Fruit fly (Drosophila melanogaster) whole organism, pupa: ENCODE data around the gene hb.

Source experiments
- CG10348 ChIP-seq: fragments of 200-800 bp; sonication (Bioruptor generic); IDR thresholded peaks from 2 replicates; pipeline ENCODE4 v1.3.6; 2022; ENCODE audit warnings: missing biosample characterization, missing genetic modification characterization
- CG12605 ChIP-seq: fragments of 200-800 bp; sonication (Bioruptor generic); IDR thresholded peaks from 2 replicates; pipeline ENCODE4 v1.3.6; 2022; ENCODE audit warnings: missing biosample characterization, missing genetic modification characterization
- CG13204 ChIP-seq: fragments of 200-800 bp; sonication (Bioruptor generic); optimal IDR thresholded peaks from 2 replicates; lab custom pipeline; 2018; ENCODE audit warnings: missing biosample characterization, mild to moderate bottlenecking, missing genetic modification characterization, moderate library complexity
- CG14655 ChIP-seq: fragments of 200-800 bp; sonication (Bioruptor generic); optimal IDR thresholded peaks from 3 replicates; lab custom pipeline; 2017; ENCODE audit warnings: mild to moderate bottlenecking, missing biosample characterization, missing genetic modification reagents, missing genetic modification characterization
- CG15710 ChIP-seq: fragments of 200-800 bp; sonication (Bioruptor generic); optimal IDR thresholded peaks from 2 replicates; lab custom pipeline; 2018; ENCODE audit warnings: missing biosample characterization, mild to moderate bottlenecking, missing genetic modification characterization, moderate library complexity
- CG17806 ChIP-seq: fragments of 200-800 bp; sonication (Bioruptor generic); optimal IDR thresholded peaks from 2 replicates; lab custom pipeline; 2018; ENCODE audit warnings: missing biosample characterization, mild to moderate bottlenecking, missing genetic modification characterization, moderate library complexity
- CG32121 ChIP-seq: fragments of 200-800 bp; sonication (Bioruptor generic); IDR thresholded peaks from 2 replicates; pipeline ENCODE4 v1.3.6; 2022; ENCODE audit warnings: missing biosample characterization, missing genetic modification characterization
- CG34367 ChIP-seq: fragments of 200-800 bp; sonication (Bioruptor generic); optimal IDR thresholded peaks from 2 replicates; lab custom pipeline; 2018; ENCODE audit warnings: missing biosample characterization, mild to moderate bottlenecking, missing genetic modification characterization
- CG4496 ChIP-seq: fragments of 200-800 bp; sonication (Bioruptor generic); IDR thresholded peaks from 3 replicates; pipeline ENCODE4 v1.3.6; 2022; ENCODE audit warnings: missing biosample characterization, missing genetic modification characterization
- CG8159 ChIP-seq: fragments of 200-800 bp; sonication (Bioruptor generic); optimal IDR thresholded peaks from 3 replicates; lab custom pipeline; 2018; ENCODE audit warnings: missing biosample characterization, mild to moderate bottlenecking, missing genetic modification characterization, moderate library complexity
- CG8301 ChIP-seq: fragments of 200-800 bp; sonication (Bioruptor generic); optimal IDR thresholded peaks from 2 replicates; lab custom pipeline; 2018; ENCODE audit warnings: missing biosample characterization, mild to moderate bottlenecking, missing genetic modification characterization
- CG9948 ChIP-seq: fragments of 200-800 bp; sonication (Bioruptor generic); optimal IDR thresholded peaks from 2 replicates; lab custom pipeline; 2018; ENCODE audit warnings: missing biosample characterization, mild to moderate bottlenecking, missing genetic modification characterization, moderate library complexity
- D1 ChIP-seq: fragments of 200-800 bp; sonication (Bioruptor generic); optimal IDR thresholded peaks from 2 replicates; lab custom pipeline; 2018; ENCODE audit warnings: missing biosample characterization, mild to moderate bottlenecking, missing genetic modification characterization, moderate library complexity
- EcR ChIP-seq: fragments of 200-800 bp; sonication (Bioruptor generic); optimal IDR thresholded peaks from 3 replicates; lab custom pipeline; 2019; ENCODE audit warnings: missing biosample characterization, missing genetic modification characterization, mild to moderate bottlenecking, moderate library complexity, missing genetic modification reagents
- Ets98B ChIP-seq: fragments of 200-800 bp; sonication (Bioruptor generic); IDR thresholded peaks from 2 replicates; pipeline ENCODE4 v1.3.6; 2022; ENCODE audit warnings: missing biosample characterization, missing genetic modification characterization
- Pif1A ChIP-seq: fragments of 200-800 bp; sonication (Bioruptor generic); optimal IDR thresholded peaks from 3 replicates; lab custom pipeline; 2016; ENCODE audit warnings: missing biosample characterization, missing genetic modification characterization
- Pif1B ChIP-seq: fragments of 200-800 bp; sonication (Bioruptor generic); optimal IDR thresholded peaks from 3 replicates; lab custom pipeline; 2016; ENCODE audit warnings: missing biosample characterization, missing genetic modification characterization
- Snoo ChIP-seq: fragments of 200-800 bp; sonication (Bioruptor generic); optimal IDR thresholded peaks from 3 replicates; lab custom pipeline; 2017; ENCODE audit warnings: missing biosample characterization, mild to moderate bottlenecking, missing genetic modification characterization, inconsistent platforms
- fd96Ca ChIP-seq: fragments of 200-800 bp; sonication (Bioruptor generic); IDR thresholded peaks from 3 replicates; pipeline ENCODE4 v1.3.6; 2022; ENCODE audit warnings: missing biosample characterization, missing genetic modification characterization
- gl ChIP-seq: fragments of 200-800 bp; sonication (Bioruptor generic); optimal IDR thresholded peaks from 2 replicates; lab custom pipeline; 2018; ENCODE audit warnings: missing biosample characterization, mild to moderate bottlenecking, missing genetic modification characterization
- rn ChIP-seq: fragments of 200-800 bp; sonication (Bioruptor generic); IDR thresholded peaks from 2 replicates; pipeline ENCODE4 v1.3.6; 2022; ENCODE audit warnings: missing biosample characterization, missing genetic modification characterization

hb gene

DNA sequence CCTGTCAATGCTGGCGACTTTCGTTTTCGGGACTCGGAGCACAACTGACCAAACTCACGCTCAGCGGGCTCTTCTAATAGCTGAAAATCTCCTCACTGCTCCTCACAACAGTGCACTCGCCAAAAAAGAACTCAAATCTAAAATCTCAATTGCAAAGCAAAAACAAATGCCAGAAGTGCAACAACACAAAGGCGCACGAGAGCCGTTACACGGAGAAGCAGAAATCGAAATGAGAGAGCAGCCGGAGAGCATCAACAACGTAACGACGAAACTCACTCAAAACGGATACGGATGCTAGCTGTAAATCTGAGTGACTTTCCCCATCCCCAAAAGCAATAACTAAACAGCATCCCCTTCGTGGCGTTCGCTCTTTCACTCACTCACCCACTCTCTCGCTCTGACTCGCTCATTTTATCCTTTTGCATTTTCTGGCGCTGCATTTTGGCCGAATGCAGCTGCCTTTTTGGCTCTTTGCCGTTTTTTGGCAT, at the start of gene hb:
hb (minus strand) TSS at position 51 of the 488 bp plus-strand sequence.
- TF ChIP-seq CG13204 (GFP tag; lab: Kevin White, UChicago): no peak
- no peak for TF ChIP-seq Snoo (tag; lab: Kevin White, UChicago)
- no peak for TF ChIP-seq CG4496 (GFP tag; lab: Robert Waterston, UW)
- TF ChIP-seq Ets98B (GFP tag; lab: Robert Waterston, UW): no peak
- no peak for TF ChIP-seq CG15710 (tag; lab: Kevin White, UChicago)
- TF ChIP-seq EcR: no peak
- no peak for TF ChIP-seq CG9948 (tag; lab: Kevin White, UChicago)
- no peak for TF ChIP-seq gl (tag; lab: Kevin White, UChicago)
- TF ChIP-seq rn (GFP tag; lab: Robert Waterston, UW): no peak
- no peak; the same call in 1 of the 2 replicates for TF ChIP-seq CG12605 (GFP tag; lab: Robert Waterston, UW)
- no peak for TF ChIP-seq fd96Ca (GFP tag; lab: Robert Waterston, UW)
- TF ChIP-seq CG10348 (GFP tag; lab: Robert Waterston, UW): no peak
- no peak for TF ChIP-seq CG8159 (tag; lab: Kevin White, UChicago)
- no peak for TF ChIP-seq CG34367 (tag; lab: Kevin White, UChicago)
- TF ChIP-seq Pif1B (GFP tag; lab: Kevin White, UChicago): no peak
- no peak for TF ChIP-seq D1 (tag; lab: Kevin White, UChicago)
- TF ChIP-seq CG14655: no peak
- TF ChIP-seq CG32121 (GFP tag; lab: Robert Waterston, UW): no peak

DNA sequence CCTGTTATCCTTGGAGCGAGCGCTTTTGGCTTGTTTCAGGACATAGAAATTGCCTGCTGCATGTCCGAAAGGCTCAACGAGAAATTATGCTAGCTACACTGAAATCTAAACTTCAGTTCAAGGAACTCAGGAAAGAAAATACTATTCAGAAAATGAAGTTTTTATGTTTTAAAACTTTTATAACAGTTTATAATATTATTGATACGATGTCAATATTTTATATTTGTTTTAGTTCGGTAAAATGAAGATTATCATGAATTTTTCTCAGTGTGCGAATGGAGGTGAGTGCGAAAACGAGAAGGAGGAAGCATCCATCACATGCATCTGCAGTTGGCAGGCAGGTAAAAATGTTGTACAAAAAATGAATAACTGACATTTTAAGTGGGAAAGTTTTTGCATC, 48.7 kb upstream of the hb start:
- TF ChIP-seq CG4496 (GFP tag; lab: Robert Waterston, UW) (peak; percentile 87), CG15710 (tag; lab: Kevin White, UChicago) (peak; percentile 77), CG13204 (GFP tag; lab: Kevin White, UChicago) (peak; percentile 6), D1 (tag; lab: Kevin White, UChicago) (peak; percentile 56), CG8301 (tag; lab: Kevin White, UChicago) (peak; percentile 76), CG17806 (peak; percentile 79), CG12605 (GFP tag; lab: Robert Waterston, UW) (peak; percentile 84), CG10348 (GFP tag; lab: Robert Waterston, UW) (no peak), EcR (no peak), CG14655 (peak; percentile 72), Pif1A (peak; percentile 95), Snoo (tag; lab: Kevin White, UChicago) (peak; percentile 80), CG9948 (tag; lab: Kevin White, UChicago) (peak; percentile 78), CG32121 (GFP tag; lab: Robert Waterston, UW) (peak; percentile 84), CG8159 (tag; lab: Kevin White, UChicago) (peak; percentile 86), Ets98B (GFP tag; lab: Robert Waterston, UW) (peak; percentile 73), fd96Ca (GFP tag; lab: Robert Waterston, UW) (peak; percentile 52), CG34367 (tag; lab: Kevin White, UChicago) (peak; percentile 68), rn (GFP tag; lab: Robert Waterston, UW) (0 out of 2 replicates have a peak, but pooled peaks have one; percentile 28), gl (tag; lab: Kevin White, UChicago) (peak; percentile 42), Pif1B (GFP tag; lab: Kevin White, UChicago) (peak; percentile 92)
- TF ChIP-seq, all 21 proteins: peak for 19

DNA sequence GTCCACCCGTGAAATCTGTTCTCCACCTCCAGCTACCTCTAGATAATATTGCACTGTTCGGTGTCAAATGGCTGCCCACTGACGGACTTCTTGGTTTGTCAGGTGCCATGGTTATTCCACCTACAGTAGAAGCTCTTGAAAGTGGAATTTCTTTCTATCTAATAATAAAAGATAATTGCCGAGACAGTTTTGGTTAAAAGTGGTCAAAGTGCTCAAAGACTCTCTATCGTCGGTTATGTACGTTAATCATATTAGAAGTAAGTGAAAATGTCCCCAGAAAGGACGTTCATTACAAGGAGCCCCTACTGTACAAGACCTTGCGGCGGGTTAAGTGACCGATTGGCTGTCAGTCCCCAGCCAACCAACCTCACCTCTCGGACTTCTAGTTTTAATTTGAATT, 46.6 kb upstream of the hb start:
- peak; percentile 35; the same call in 1 of the 2 replicates for TF ChIP-seq Ets98B (GFP tag; lab: Robert Waterston, UW)
- TF ChIP-seq D1 (tag; lab: Kevin White, UChicago): no peak
- no peak; the same call in 1 of the 2 replicates for TF ChIP-seq CG32121 (GFP tag; lab: Robert Waterston, UW)
- TF ChIP-seq CG9948 (tag; lab: Kevin White, UChicago): peak; percentile 34
- 0 out of 2 replicates have a peak, but pooled peaks have one; percentile 19 for TF ChIP-seq CG12605 (GFP tag; lab: Robert Waterston, UW)
- TF ChIP-seq CG8159 (tag; lab: Kevin White, UChicago): peak; percentile 10
- peak; percentile 46 for TF ChIP-seq Snoo (tag; lab: Kevin White, UChicago)
- TF ChIP-seq rn (GFP tag; lab: Robert Waterston, UW): no peak
- peak; percentile 48 for TF ChIP-seq CG17806
- TF ChIP-seq CG14655: peak; percentile 44
- TF ChIP-seq CG15710 (tag; lab: Kevin White, UChicago): peak; percentile 21
- TF ChIP-seq EcR: no peak
- TF ChIP-seq fd96Ca (GFP tag; lab: Robert Waterston, UW): peak; percentile 74
- TF ChIP-seq CG8301 (tag; lab: Kevin White, UChicago): peak; percentile 30
- no peak for TF ChIP-seq CG10348 (GFP tag; lab: Robert Waterston, UW)
- TF ChIP-seq CG4496 (GFP tag; lab: Robert Waterston, UW): peak; percentile 24; the same call in 1 of the 3 replicates
- TF ChIP-seq Pif1A: peak; percentile 75
- peak; percentile 61 for TF ChIP-seq Pif1B (GFP tag; lab: Kevin White, UChicago)

DNA sequence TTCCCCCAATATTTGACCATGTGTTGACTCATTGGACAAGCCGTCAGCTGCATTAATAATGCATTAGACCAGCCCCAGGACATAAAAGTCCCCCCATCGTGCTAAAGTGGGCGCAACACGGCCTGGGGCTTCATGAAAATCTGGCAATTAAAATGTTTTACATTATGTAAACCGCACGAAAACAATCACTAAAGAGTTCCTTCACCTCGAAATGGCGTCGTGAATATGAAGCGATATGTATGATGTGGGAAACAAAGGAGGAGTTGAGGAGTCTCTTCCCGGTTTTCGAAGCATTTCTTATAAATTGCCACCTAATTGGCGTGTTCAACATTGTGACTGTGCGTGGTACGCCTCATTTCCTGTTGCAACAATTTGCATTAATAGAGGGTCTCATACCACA, 45.0 kb upstream of the hb start:
- peak; percentile 65 for TF ChIP-seq EcR
- no peak for TF ChIP-seq Snoo (tag; lab: Kevin White, UChicago)

DNA sequence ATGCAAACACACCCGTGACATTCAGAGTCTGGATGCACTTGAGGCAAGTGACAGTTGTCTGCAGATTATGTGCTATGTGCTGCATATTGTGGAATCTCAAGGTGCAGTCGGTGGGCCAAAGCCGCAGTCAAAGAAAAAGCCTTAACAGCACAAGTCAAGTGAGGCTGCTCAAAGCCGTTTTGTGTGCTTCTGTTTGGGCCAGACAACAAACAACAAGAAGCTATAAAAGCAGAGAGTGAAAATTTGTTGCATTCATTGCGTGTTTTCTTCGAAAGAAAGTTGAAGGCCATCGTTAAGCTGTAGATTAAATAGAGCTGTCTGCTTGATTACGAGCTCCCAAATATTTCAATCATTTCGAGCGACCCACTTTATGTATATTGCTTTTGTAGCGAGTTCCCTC, 44.3 kb upstream of the hb start:
- TF ChIP-seq CG9948 (tag; lab: Kevin White, UChicago) (no peak), CG8159 (tag; lab: Kevin White, UChicago) (no peak)

DNA sequence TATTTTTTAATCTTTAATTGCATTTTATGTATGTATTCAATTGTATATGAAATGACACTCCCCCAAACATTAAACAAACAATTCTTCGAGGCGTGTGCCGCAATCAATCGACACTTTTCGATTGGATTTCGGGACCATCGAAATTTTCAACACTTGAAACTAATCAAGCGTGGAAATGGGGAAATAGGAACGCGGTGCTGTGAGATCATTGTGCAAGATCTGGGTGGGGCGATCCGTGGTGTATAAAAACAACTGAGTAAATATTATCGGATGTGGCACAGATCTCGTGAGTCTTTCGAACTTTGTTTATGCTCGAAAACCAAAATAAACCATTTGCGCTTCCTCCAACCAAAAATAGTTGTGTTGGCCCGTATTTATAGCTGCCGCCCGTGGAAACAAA, 43.6 kb upstream of the hb start:
- TF ChIP-seq D1 (tag; lab: Kevin White, UChicago): no peak
- no peak for TF ChIP-seq rn (GFP tag; lab: Robert Waterston, UW)
- TF ChIP-seq fd96Ca (GFP tag; lab: Robert Waterston, UW): no peak
- TF ChIP-seq CG14655: no peak
- no peak for TF ChIP-seq Snoo (tag; lab: Kevin White, UChicago)
- TF ChIP-seq CG17806: no peak
- no peak for TF ChIP-seq CG34367 (tag; lab: Kevin White, UChicago)
- no peak for TF ChIP-seq Pif1B (GFP tag; lab: Kevin White, UChicago)
- no peak for TF ChIP-seq CG13204 (GFP tag; lab: Kevin White, UChicago)
- TF ChIP-seq Pif1A: no peak
- no peak for TF ChIP-seq EcR
- TF ChIP-seq Ets98B (GFP tag; lab: Robert Waterston, UW): no peak
- no peak for TF ChIP-seq CG9948 (tag; lab: Kevin White, UChicago)
- no peak for TF ChIP-seq CG10348 (GFP tag; lab: Robert Waterston, UW)
- no peak for TF ChIP-seq CG32121 (GFP tag; lab: Robert Waterston, UW)
- TF ChIP-seq CG15710 (tag; lab: Kevin White, UChicago): no peak
- no peak for TF ChIP-seq CG12605 (GFP tag; lab: Robert Waterston, UW)
- TF ChIP-seq CG8301 (tag; lab: Kevin White, UChicago): no peak
- TF ChIP-seq gl (tag; lab: Kevin White, UChicago): no peak
- no peak for TF ChIP-seq CG8159 (tag; lab: Kevin White, UChicago)
